Fruit fly (Drosophila melanogaster) whole organism: ENCODE results near the gene Syx5.

Experiments used
- CG8478 ChIP-seq: fragments of >200 bp; optimal IDR thresholded peaks from 2 replicates; lab custom pipeline; 2018; ENCODE audit warnings: inconsistent platforms
- pan ChIP-seq: fragments of >200 bp; optimal IDR thresholded peaks from 2 replicates; lab custom pipeline; 2017

DNA sequence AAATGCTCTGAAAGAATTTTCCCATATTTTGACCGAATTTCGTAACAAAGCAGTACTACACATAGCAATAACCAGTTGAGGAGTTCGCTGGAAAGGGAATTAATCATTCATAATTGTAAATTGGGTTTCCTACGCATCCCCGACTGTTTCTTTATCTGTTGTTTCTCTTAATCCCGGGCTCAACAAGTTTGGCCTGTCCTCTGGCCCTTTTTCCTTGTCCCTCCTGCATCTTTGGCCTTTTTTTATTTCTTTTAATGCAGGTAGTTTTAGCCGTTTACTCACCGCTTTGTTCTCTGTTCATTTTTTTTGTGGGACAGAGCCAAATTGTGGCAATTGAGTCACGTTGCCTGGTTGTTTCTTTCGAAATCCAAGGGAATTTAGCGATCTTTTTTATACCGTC, 46.6 kb downstream of the Syx5 start:
- TF ChIP-seq pan (no peak), CG8478 (lab: Kevin White, UChicago) (no peak)
